Worm (Caenorhabditis elegans): ENCODE results near the gene hlh-29.

Gene hlh-29

ce11 chrX:17513507-17514113 lies 34.8 kb downstream of the hlh-29 start, which contains the start of gene nhr-1 (continued):
- TF ChIP-seq tbp1 (GFP tag; optimal IDR thresholded peaks at IDR 0.05) (peak; percentile 44), attf-5 (GFP tag; optimal IDR thresholded peaks at IDR 0.05) (peak; percentile 78), C17E4.6 (GFP tag; IDR thresholded peaks at IDR 0.05) (no peak), egrh-3 (GFP tag; IDR thresholded peaks at IDR 0.05) (peak; percentile 54), attf-6 (GFP tag; IDR thresholded peaks at IDR 0.05) (no peak), aptf-3 (GFP tag; IDR thresholded peaks at IDR 0.05) (no peak), ceh-100 (GFP tag; IDR thresholded peaks at IDR 0.05) (no peak), mel-28 (tag; optimal IDR thresholded peaks at IDR 0.05; ENCODE audit: borderline replicate concordance) (no peak), ztf-25 (GFP tag; IDR thresholded peaks at IDR 0.05) (no peak), F49E8.2 (tag; optimal IDR thresholded peaks at IDR 0.05; ENCODE audit: insufficient read depth) (no peak), rpc-1 (optimal IDR thresholded peaks at IDR 0.05) (no peak), rpc-1 (tag; optimal IDR thresholded peaks at IDR 0.05) (no peak), D2030.7 (GFP tag; IDR thresholded peaks at IDR 0.05) (no peak), cebp-2 (GFP tag; IDR thresholded peaks at IDR 0.05) (no peak), ceh-91 (GFP tag; IDR thresholded peaks at IDR 0.05) (no peak), bed-1 (GFP tag; IDR thresholded peaks at IDR 0.05) (no peak), ceh-27 (GFP tag; optimal IDR thresholded peaks at IDR 0.05) (peak; percentile 75), snpc-4 (GFP tag; optimal IDR thresholded peaks at IDR 0.05) (no peak), snpc-4 (tag; optimal IDR thresholded peaks at IDR 0.05) (peak; percentile 14 to 63 (median 58)), lin-54 (GFP tag; optimal IDR thresholded peaks at IDR 0.05) (peak; percentile 16), pbrm-1 (GFP tag; IDR thresholded peaks at IDR 0.05) (peak; percentile 41; the same call in 1 of the 2 replicates), ccch-3 (GFP tag; optimal IDR thresholded peaks at IDR 0.05) (no peak), C06A6.2 (GFP tag; conservative IDR thresholded peaks at IDR 0.05) (peak; percentile 65), F10E7.11 (tag; optimal IDR thresholded peaks at IDR 0.05) (no peak), ets-4 (GFP tag; optimal IDR thresholded peaks at IDR 0.05) (no peak), nfyb-1 (GFP tag; IDR thresholded peaks at IDR 0.05) (peak; percentile 60; the same call in 1 of the 2 replicates), F52B5.7 (tag; optimal IDR thresholded peaks at IDR 0.05) (peak; percentile 21), chd-7 (tag; optimal IDR thresholded peaks at IDR 0.05) (peak; percentile 84), rec-8 (tag; optimal IDR thresholded peaks at IDR 0.05) (no peak), F55B11.4 (tag; optimal IDR thresholded peaks at IDR 0.05; ENCODE audit: borderline replicate concordance, insufficient read depth) (no peak), somi-1 (GFP tag; optimal IDR thresholded peaks at IDR 0.05) (peak; percentile 76), cebp-1 (GFP tag; IDR thresholded peaks at IDR 0.05) (0 out of 2 replicates have a peak, but pooled peaks have one; percentile 40), cebp-1 (tag; optimal IDR thresholded peaks at IDR 0.05) (peak; percentile 84), dpff-1 (tag; optimal IDR thresholded peaks at IDR 0.05) (no peak), ztf-18 (tag; optimal IDR thresholded peaks at IDR 0.05) (no peak), K11D2.4 (GFP tag; IDR thresholded peaks at IDR 0.05) (peak; percentile 73; the same call in 1 of the 2 replicates), F22D6.2 (tag; optimal IDR thresholded peaks at IDR 0.05) (no peak), egl-44 (GFP tag; IDR thresholded peaks at IDR 0.05) (no peak), rcor-1 (GFP tag; IDR thresholded peaks at IDR 0.05) (peak; percentile 38; the same call in 1 of the 2 replicates), ZK185.1 (tag; optimal IDR thresholded peaks at IDR 0.05; ENCODE audit: poor library complexity, severe bottlenecking) (peak; percentile 38), hlh-26 (GFP tag; conservative IDR thresholded peaks at IDR 0.05) (no peak), T26A5.8 (tag; optimal IDR thresholded peaks at IDR 0.05) (no peak), tbx-9 (tag; optimal IDR thresholded peaks at IDR 0.05; ENCODE audit: borderline replicate concordance) (no peak), egl-18 (GFP tag; IDR thresholded peaks at IDR 0.05) (no peak), madf-3 (GFP tag; IDR thresholded peaks at IDR 0.05) (no peak), let-607 (tag; optimal IDR thresholded peaks at IDR 0.05) (peak; percentile 31 to 64), gei-17 (GFP tag; optimal IDR thresholded peaks at IDR 0.05) (peak; percentile 57), nhr-120 (GFP tag; IDR thresholded peaks at IDR 0.05) (no peak)

Data from whole organism, young adult.